Worm (Caenorhabditis elegans): ENCODE results near the gene del-10.

The del-10 gene

DNA sequence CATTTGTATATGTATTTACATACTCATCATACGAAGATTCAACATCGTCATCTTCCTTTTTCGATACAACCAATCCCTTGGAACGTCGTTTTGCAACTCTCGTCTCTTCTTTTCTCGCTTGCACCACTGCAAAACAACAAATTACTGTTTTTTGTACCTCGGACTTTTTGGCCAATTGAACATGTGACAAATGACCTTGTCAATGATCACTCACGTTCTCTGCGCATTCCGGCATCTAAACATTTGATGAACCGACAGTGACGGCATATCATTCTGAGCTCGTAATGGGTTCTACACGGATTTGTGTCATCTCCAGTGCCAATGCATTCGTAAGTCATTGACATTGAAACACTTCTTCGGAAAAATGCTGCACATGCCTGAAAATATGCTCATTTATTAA lies 33.7 kb downstream of the del-10 start:
- TF ChIP-seq mdl-1 (tag; optimal IDR thresholded peaks at IDR 0.05) (no peak), nhr-129 (tag; optimal IDR thresholded peaks at IDR 0.05) (peak; percentile 37), sma-9 (GFP tag; optimal IDR thresholded peaks at IDR 0.05) (peak; percentile 33), sma-9 (tag; optimal IDR thresholded peaks at IDR 0.05) (no peak), sma-3 (GFP tag; optimal IDR thresholded peaks at IDR 0.05) (peak; percentile 32), nhr-25 (tag; optimal IDR thresholded peaks at IDR 0.05) (peak; percentile 40), nhr-11 (tag; optimal IDR thresholded peaks at IDR 0.05) (no peak), ZK546.5 (tag; optimal IDR thresholded peaks at IDR 0.05) (no peak), ceh-82 (tag; optimal IDR thresholded peaks at IDR 0.05) (no peak)

DNA sequence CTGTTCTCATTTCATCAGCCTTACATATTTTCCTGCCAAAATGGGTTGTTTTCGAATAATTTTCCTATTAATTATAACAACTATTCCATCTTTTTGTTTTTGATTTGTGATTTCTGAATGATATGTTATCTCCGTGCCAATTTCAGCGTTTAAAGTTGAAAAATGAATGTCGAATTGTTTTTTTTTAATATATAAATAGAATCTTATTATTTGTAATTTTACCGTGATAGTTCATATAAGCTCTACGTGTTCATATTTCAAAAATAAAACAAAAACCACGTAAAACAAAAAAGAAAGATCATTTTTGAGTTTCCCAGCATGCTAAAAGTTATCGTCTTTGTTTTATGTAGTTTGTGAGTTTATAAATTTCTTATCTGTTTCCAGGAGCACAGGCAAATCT lies 38.2 kb downstream of the del-10 start, which contains the start of gene K06A1.2:
Gene K06A1.2 (plus strand): TSS at position 301 of the 400 bp plus-strand sequence.
- TF ChIP-seq unc-39 (tag; optimal IDR thresholded peaks at IDR 0.05) (no peak), ztf-1 (GFP tag; conservative IDR thresholded peaks at IDR 0.05) (no peak), Y55F3AM.14 (GFP tag; optimal IDR thresholded peaks at IDR 0.05) (no peak), lin-39 (tag; optimal IDR thresholded peaks at IDR 0.05) (no peak), ZK546.5 (tag; optimal IDR thresholded peaks at IDR 0.05) (no peak), lin-11 (tag; optimal IDR thresholded peaks at IDR 0.05) (no peak), snpc-4 (tag; optimal IDR thresholded peaks at IDR 0.05) (no peak), nhr-12 (tag; optimal IDR thresholded peaks at IDR 0.05) (no peak), lsy-2 (tag; optimal IDR thresholded peaks at IDR 0.05) (no peak), ceh-82 (tag; optimal IDR thresholded peaks at IDR 0.05) (no peak), sma-9 (GFP tag; optimal IDR thresholded peaks at IDR 0.05) (no peak), sma-9 (tag; optimal IDR thresholded peaks at IDR 0.05) (no peak), R02D3.7 (tag; optimal IDR thresholded peaks at IDR 0.05) (no peak), nhr-10 (tag; optimal IDR thresholded peaks at IDR 0.05) (no peak), nhr-23 (tag; optimal IDR thresholded peaks at IDR 0.05) (no peak), nhr-25 (tag; optimal IDR thresholded peaks at IDR 0.05) (no peak), unc-55 (GFP tag; optimal IDR thresholded peaks at IDR 0.05) (no peak), zag-1 (tag; optimal IDR thresholded peaks at IDR 0.05) (no peak)

ce11 chrII:6441128-6441527 lies 40.8 kb downstream of the del-10 start, which contains the start of gene cutl-16:
Gene cutl-16 (plus strand): TSS chrII:6441428.
- no peak for TF ChIP-seq nhr-25 (tag; optimal IDR thresholded peaks at IDR 0.05)
- no peak for TF ChIP-seq egl-27 (tag; optimal IDR thresholded peaks at IDR 0.05)
- no peak for TF ChIP-seq elt-1 (tag; optimal IDR thresholded peaks at IDR 0.05)
- TF ChIP-seq aly-2 (tag; optimal IDR thresholded peaks at IDR 0.05): no peak
- TF ChIP-seq elt-3 (tag; optimal IDR thresholded peaks at IDR 0.05): no peak
- no peak for TF ChIP-seq skn-1 (tag; optimal IDR thresholded peaks at IDR 0.05)
- TF ChIP-seq blmp-1 (tag; optimal IDR thresholded peaks at IDR 0.05; ENCODE audit: insufficient read depth): no peak
- no peak for TF ChIP-seq unc-62 (GFP tag; optimal IDR thresholded peaks at IDR 0.05)
- no peak for TF ChIP-seq nhr-12 (tag; optimal IDR thresholded peaks at IDR 0.05)
- no peak for TF ChIP-seq C34F6.9 (tag; optimal IDR thresholded peaks at IDR 0.05)
- no peak for TF ChIP-seq nhr-6 (tag; optimal IDR thresholded peaks at IDR 0.05)
- no peak for TF ChIP-seq ama-1 (optimal IDR thresholded peaks at IDR 0.05)
- TF ChIP-seq nhr-23 (tag; optimal IDR thresholded peaks at IDR 0.05): no peak
- no peak for TF ChIP-seq ztf-1 (GFP tag; conservative IDR thresholded peaks at IDR 0.05)
- no peak for TF ChIP-seq ceh-16 (tag; optimal IDR thresholded peaks at IDR 0.05)
- no peak for TF ChIP-seq sem-4 (tag; optimal IDR thresholded peaks at IDR 0.05)
- no peak for TF ChIP-seq mdl-1 (tag; optimal IDR thresholded peaks at IDR 0.05)
- no peak for TF ChIP-seq lsy-2 (tag; optimal IDR thresholded peaks at IDR 0.05)

- TF ChIP-seq lsy-2 (tag; optimal IDR thresholded peaks at IDR 0.05) (no peak), unc-55 (GFP tag; optimal IDR thresholded peaks at IDR 0.05) (no peak), snpc-4 (tag; optimal IDR thresholded peaks at IDR 0.05) (no peak), nhr-12 (tag; optimal IDR thresholded peaks at IDR 0.05) (no peak), elt-3 (tag; optimal IDR thresholded peaks at IDR 0.05) (no peak), R02D3.7 (tag; optimal IDR thresholded peaks at IDR 0.05) (no peak), dmd-4 (tag; optimal IDR thresholded peaks at IDR 0.05) (no peak), peb-1 (tag; optimal IDR thresholded peaks at IDR 0.05) (no peak), ztf-4 (tag; optimal IDR thresholded peaks at IDR 0.05) (no peak), sem-4 (tag; optimal IDR thresholded peaks at IDR 0.05) (no peak), nhr-6 (tag; optimal IDR thresholded peaks at IDR 0.05) (no peak)
Observed at ce11 chrII:6436845-6437244, 45.1 kb downstream of the del-10 start.
